Worm (Caenorhabditis elegans): ENCODE measurements around the gene zipt-2.3.

The zipt-2.3 gene

DNA sequence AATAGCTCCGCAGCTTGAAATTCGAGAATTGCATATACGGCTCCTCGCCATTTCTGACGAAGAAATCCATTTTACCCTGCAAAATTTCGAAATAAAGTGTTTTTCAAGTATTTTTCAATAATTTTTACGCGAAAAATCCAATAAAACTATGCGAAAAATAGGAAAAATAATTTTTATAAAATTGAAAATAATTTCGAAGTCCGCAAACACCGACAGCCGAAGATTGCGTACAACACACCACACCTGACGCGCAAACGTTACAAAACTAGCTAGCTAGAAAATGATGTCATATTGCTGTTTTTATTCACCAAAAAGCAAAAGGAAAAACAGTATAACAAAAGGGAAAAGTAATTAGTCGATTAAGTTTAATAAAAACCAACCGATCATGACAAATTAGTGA lies 21.0 kb downstream of the zipt-2.3 start, which contains the start of gene rpoa-1:
TSS of gene rpoa-1 (minus strand) at position 84 of the 400 bp plus-strand sequence.
- TF ChIP-seq elt-1 (tag; optimal IDR thresholded peaks at IDR 0.05): no peak
- TF ChIP-seq fkh-10 (GFP tag; optimal IDR thresholded peaks at IDR 0.05): no peak
- peak; percentile 28 for TF ChIP-seq pha-4 (tag; optimal IDR thresholded peaks at IDR 0.05)
- TF ChIP-seq nhr-76 (tag; optimal IDR thresholded peaks at IDR 0.05): no peak
- no peak for TF ChIP-seq egl-5 (tag; optimal IDR thresholded peaks at IDR 0.05)
- peak; percentile 2 for TF ChIP-seq lin-15B (tag; optimal IDR thresholded peaks at IDR 0.05)

- TF ChIP-seq fkh-10 (GFP tag; optimal IDR thresholded peaks at IDR 0.05) (no peak), pha-4 (tag; optimal IDR thresholded peaks at IDR 0.05) (no peak), hmg-11 (tag; optimal IDR thresholded peaks at IDR 0.05) (no peak), nhr-76 (tag; optimal IDR thresholded peaks at IDR 0.05) (no peak), daf-12 (tag; optimal IDR thresholded peaks at IDR 0.05) (no peak), nhr-12 (tag; optimal IDR thresholded peaks at IDR 0.05) (no peak), lin-15B (tag; optimal IDR thresholded peaks at IDR 0.05) (no peak)
Observed at ce11 chrII:13685581-13685980, 30.1 kb downstream of the zipt-2.3 start.

- peak; percentile 2 for TF ChIP-seq elt-2 (tag; optimal IDR thresholded peaks at IDR 0.05)
- peak; percentile 86 for TF ChIP-seq nhr-25 (tag; optimal IDR thresholded peaks at IDR 0.05)
- TF ChIP-seq mdl-1 (tag; optimal IDR thresholded peaks at IDR 0.05): peak; percentile 63
- peak; percentile 94 for TF ChIP-seq nhr-43 (tag; optimal IDR thresholded peaks at IDR 0.05; ENCODE audit: poor library complexity, severe bottlenecking)
- peak; percentile 80 for TF ChIP-seq nhr-23 (tag; optimal IDR thresholded peaks at IDR 0.05)
- no peak for TF ChIP-seq fkh-10 (GFP tag; optimal IDR thresholded peaks at IDR 0.05)
- no peak for TF ChIP-seq nhr-237 (tag; optimal IDR thresholded peaks at IDR 0.05)
- TF ChIP-seq jun-1 (tag; optimal IDR thresholded peaks at IDR 0.05): peak; percentile 3
Observed at ce11 chrII:13681063-13681462, 34.6 kb downstream of the zipt-2.3 start.

ce11 chrII:13679775-13680320 lies 35.8 kb downstream of the zipt-2.3 start:
- TF ChIP-seq elt-3 (tag; optimal IDR thresholded peaks at IDR 0.05) (peak in 2 of 3 experiments; percentile 14 to 39), nhr-23 (tag; optimal IDR thresholded peaks at IDR 0.05) (peak; percentile 79), nhr-25 (tag; optimal IDR thresholded peaks at IDR 0.05) (peak; percentile 55), nhr-43 (tag; optimal IDR thresholded peaks at IDR 0.05; ENCODE audit: poor library complexity, severe bottlenecking) (peak; percentile 84), pha-4 (tag; optimal IDR thresholded peaks at IDR 0.05) (no peak), jun-1 (tag; optimal IDR thresholded peaks at IDR 0.05) (no peak)

DNA sequence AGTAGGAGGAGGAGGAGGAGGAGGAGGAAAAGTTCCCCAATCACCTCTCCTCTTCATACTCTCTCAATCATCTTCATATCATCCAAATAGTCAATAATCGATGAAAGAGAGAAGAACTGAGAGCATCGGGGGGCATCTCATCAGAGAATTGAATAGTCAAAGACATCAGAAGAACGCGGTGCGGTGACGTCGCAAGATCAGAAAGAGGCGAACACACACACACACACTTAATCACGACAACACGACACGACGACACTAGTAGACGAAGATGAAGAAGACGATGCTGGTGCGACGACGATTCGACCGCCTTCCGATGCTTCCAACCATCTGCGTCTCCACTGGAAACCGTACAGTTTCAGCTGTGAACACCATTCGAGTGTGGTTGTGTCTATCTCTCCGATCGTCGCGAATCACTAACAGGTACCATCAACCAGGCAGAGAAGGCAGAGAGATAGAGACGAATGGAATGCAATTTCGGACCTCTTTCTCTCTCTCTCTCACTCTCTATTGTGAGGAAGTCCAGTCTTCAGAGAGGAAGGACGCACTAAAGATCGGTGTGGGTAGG lies 37.0 kb downstream of the zipt-2.3 start:
- TF ChIP-seq nhr-67 (tag; optimal IDR thresholded peaks at IDR 0.05) (no peak), nhr-23 (tag; optimal IDR thresholded peaks at IDR 0.05) (peak; percentile 60), lin-15B (tag; optimal IDR thresholded peaks at IDR 0.05) (no peak), ztf-4 (tag; optimal IDR thresholded peaks at IDR 0.05) (no peak), daf-12 (tag; optimal IDR thresholded peaks at IDR 0.05) (no peak), nhr-76 (tag; optimal IDR thresholded peaks at IDR 0.05) (no peak), elt-3 (tag; optimal IDR thresholded peaks at IDR 0.05) (peak in 2 of 3 experiments; percentile 8 to 57), nhr-43 (tag; optimal IDR thresholded peaks at IDR 0.05; ENCODE audit: poor library complexity, severe bottlenecking) (peak; percentile 91), ceh-28 (tag; optimal IDR thresholded peaks at IDR 0.05) (peak; percentile 75), R02D3.7 (tag; optimal IDR thresholded peaks at IDR 0.05) (no peak), mml-1 (tag; optimal IDR thresholded peaks at IDR 0.05) (no peak), ceh-82 (tag; optimal IDR thresholded peaks at IDR 0.05) (no peak), elt-1 (tag; optimal IDR thresholded peaks at IDR 0.05) (no peak), nhr-25 (tag; optimal IDR thresholded peaks at IDR 0.05) (peak; percentile 75), tbx-2 (tag; optimal IDR thresholded peaks at IDR 0.05) (no peak), snpc-4 (tag; optimal IDR thresholded peaks at IDR 0.05) (no peak), nhr-12 (tag; optimal IDR thresholded peaks at IDR 0.05) (no peak), elt-2 (tag; optimal IDR thresholded peaks at IDR 0.05) (no peak), pha-4 (tag; optimal IDR thresholded peaks at IDR 0.05) (no peak), ceh-16 (tag; optimal IDR thresholded peaks at IDR 0.05) (no peak), unc-39 (tag; optimal IDR thresholded peaks at IDR 0.05) (no peak), pqm-1 (tag; optimal IDR thresholded peaks at IDR 0.05) (no peak), nhr-237 (tag; optimal IDR thresholded peaks at IDR 0.05) (no peak), fos-1 (tag; optimal IDR thresholded peaks at IDR 0.05) (no peak), ztf-11 (tag; optimal IDR thresholded peaks at IDR 0.05) (no peak), nhr-28 (tag; optimal IDR thresholded peaks at IDR 0.05) (no peak), eor-1 (tag; optimal IDR thresholded peaks at IDR 0.05) (no peak), nfya-1 (tag; optimal IDR thresholded peaks at IDR 0.05; ENCODE audit: insufficient read depth) (peak; percentile 31), egl-27 (tag; optimal IDR thresholded peaks at IDR 0.05) (no peak), ama-1 (optimal IDR thresholded peaks at IDR 0.05) (no peak), ceh-9 (tag; optimal IDR thresholded peaks at IDR 0.05) (no peak), lsy-12 (tag; optimal IDR thresholded peaks at IDR 0.05) (peak; percentile 36)
